Worm (Caenorhabditis elegans): ENCODE data around the gene T07A9.14.

T07A9.14 gene

DNA sequence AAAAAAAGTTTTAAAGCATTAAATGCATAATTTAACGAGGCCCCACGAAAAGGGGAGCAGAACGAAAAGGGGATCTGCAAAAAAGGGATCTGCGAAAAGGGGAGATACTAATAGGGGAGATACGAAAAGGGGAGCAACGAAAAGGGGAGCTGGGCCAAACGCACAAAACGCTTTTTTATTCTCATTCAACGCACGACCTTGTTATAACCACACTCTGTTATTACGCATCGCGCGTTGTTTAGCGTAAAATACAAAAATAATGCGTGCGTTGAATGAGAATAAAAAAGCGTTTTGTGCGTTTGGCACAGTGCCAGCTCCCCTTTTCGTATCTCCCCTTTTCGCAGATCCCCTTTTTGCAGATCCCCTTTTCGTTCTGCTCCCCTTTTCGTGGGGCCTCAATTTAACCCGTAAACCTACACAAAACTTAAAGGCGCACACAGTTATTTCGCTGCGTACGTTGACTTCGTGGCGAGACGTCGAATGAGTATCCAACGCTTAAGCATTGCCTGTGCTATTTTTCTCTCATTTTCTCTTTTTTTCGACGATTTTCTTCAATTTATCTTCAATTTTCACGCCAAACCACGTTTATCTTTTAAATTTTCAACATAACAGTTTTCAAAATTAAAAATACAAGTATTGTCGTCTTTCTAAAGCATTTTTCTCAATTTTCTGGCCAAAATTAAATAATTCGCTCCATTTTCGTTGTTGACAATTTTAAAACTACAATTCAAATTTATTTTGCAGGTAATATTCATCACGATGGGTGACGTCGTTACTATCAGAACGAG lies 1.2 kb upstream of the T07A9.14 start, which contains the start of gene rps-24:
Gene rps-24 (plus strand): TSS at position 738 of the 788 bp plus-strand sequence.
- peak; percentile 75 to 80 (median 80) for TF ChIP-seq dpl-1 (GFP tag; optimal IDR thresholded peaks at IDR 0.05)
- peak; percentile 34 for TF ChIP-seq aha-1 (tag; optimal IDR thresholded peaks at IDR 0.05)
- TF ChIP-seq mef-2 (tag; optimal IDR thresholded peaks at IDR 0.05) = peak; percentile 5
- TF ChIP-seq ztf-11 (tag; optimal IDR thresholded peaks at IDR 0.05) = peak in 1 of 2 experiments; percentile 91
- TF ChIP-seq elt-3 (tag; optimal IDR thresholded peaks at IDR 0.05) = peak in 3 of 6 experiments; percentile 39 to 80 (median 73)
- TF ChIP-seq rnt-1 (tag; optimal IDR thresholded peaks at IDR 0.05) = peak; percentile 97
- peak; percentile 96 for TF ChIP-seq snu-23 (GFP tag; optimal IDR thresholded peaks at IDR 0.05)
- TF ChIP-seq grh-1 (GFP tag; IDR thresholded peaks at IDR 0.05) = peak; percentile 85
- peak; percentile 97 for TF ChIP-seq fkh-8 (tag; optimal IDR thresholded peaks at IDR 0.05)
- peak; percentile 41 for TF ChIP-seq ama-1 (optimal IDR thresholded peaks at IDR 0.05)
- TF ChIP-seq ceh-63 (GFP tag; optimal IDR thresholded peaks at IDR 0.05) = peak; percentile 1
- TF ChIP-seq egl-27 (tag; optimal IDR thresholded peaks at IDR 0.05) = peak in 1 of 2 experiments; percentile 32
- peak; percentile 43 for TF ChIP-seq lin-39 (tag; optimal IDR thresholded peaks at IDR 0.05)
- TF ChIP-seq tbx-2 (tag; optimal IDR thresholded peaks at IDR 0.05) = peak; percentile 94
- peak; percentile 95 for TF ChIP-seq nhr-85 (tag)
- TF ChIP-seq hlh-4 (tag; optimal IDR thresholded peaks at IDR 0.05) = peak; percentile 61
- peak; percentile 91 for TF ChIP-seq nhr-20 (tag; optimal IDR thresholded peaks at IDR 0.05)
- TF ChIP-seq ceh-90 (tag; optimal IDR thresholded peaks at IDR 0.05) = peak; percentile 43
- TF ChIP-seq vab-15 (tag; optimal IDR thresholded peaks at IDR 0.05) = peak; percentile 83
- peak; percentile 76 for TF ChIP-seq egl-13 (tag; optimal IDR thresholded peaks at IDR 0.05)
- TF ChIP-seq F16B12.6 (tag; optimal IDR thresholded peaks at IDR 0.05) = peak; percentile 63
- TF ChIP-seq mep-1 (tag; optimal IDR thresholded peaks at IDR 0.05) = peak; percentile 89
- peak; percentile 80 for TF ChIP-seq fos-1 (tag; optimal IDR thresholded peaks at IDR 0.05)
- TF ChIP-seq lin-13 (GFP tag; optimal IDR thresholded peaks at IDR 0.05) = peak; percentile 87
- TF ChIP-seq skn-1 (tag; optimal IDR thresholded peaks at IDR 0.05) = peak; percentile 59
- peak; percentile 12 for TF ChIP-seq zip-4 (GFP tag; optimal IDR thresholded peaks at IDR 0.05)
- peak; percentile 93 for TF ChIP-seq unc-86 (tag; optimal IDR thresholded peaks at IDR 0.05)
- peak; percentile 96 for TF ChIP-seq unc-98 (GFP tag; IDR thresholded peaks at IDR 0.05)
- TF ChIP-seq fkh-10 (GFP tag; optimal IDR thresholded peaks at IDR 0.05) = peak; percentile 78
- peak; percentile 90 for TF ChIP-seq pax-3 (tag; optimal IDR thresholded peaks at IDR 0.05)
- peak; percentile 76 for TF ChIP-seq fkh-4 (tag; optimal IDR thresholded peaks at IDR 0.05; ENCODE audit: borderline replicate concordance)
- peak; percentile 39 for TF ChIP-seq elt-2 (tag; optimal IDR thresholded peaks at IDR 0.05)
- TF ChIP-seq ceh-82 (tag; optimal IDR thresholded peaks at IDR 0.05) = peak; percentile 83 to 94 (median 86)
- peak; percentile 96 for TF ChIP-seq nhr-90 (tag; optimal IDR thresholded peaks at IDR 0.05; ENCODE audit: poor library complexity)
- TF ChIP-seq nhr-47 (tag; optimal IDR thresholded peaks at IDR 0.05) = peak; percentile 97
- peak; percentile 91 for TF ChIP-seq lin-14 (GFP tag; optimal IDR thresholded peaks at IDR 0.05)
- peak; percentile 96 for TF ChIP-seq nhr-19 (GFP tag; conservative IDR thresholded peaks at IDR 0.05)
- TF ChIP-seq nhr-237 (tag; optimal IDR thresholded peaks at IDR 0.05) = peak; percentile 73
- peak; percentile 87 for TF ChIP-seq nhr-77 (tag; optimal IDR thresholded peaks at IDR 0.05)
- TF ChIP-seq blmp-1 (tag; optimal IDR thresholded peaks at IDR 0.05) = peak; percentile 78
- peak; percentile 85 for TF ChIP-seq dsc-1 (tag; optimal IDR thresholded peaks at IDR 0.05)
- TF ChIP-seq C04F5.9 (tag; optimal IDR thresholded peaks at IDR 0.05) = peak; percentile 81
- TF ChIP-seq hpl-2 (GFP tag; optimal IDR thresholded peaks at IDR 0.05) = peak; percentile 22
- TF ChIP-seq nhr-71 (tag; optimal IDR thresholded peaks at IDR 0.05) = peak; percentile 97
- TF ChIP-seq ceh-88 (GFP tag; IDR thresholded peaks at IDR 0.05) = peak; percentile 96
- TF ChIP-seq isw-1 (GFP tag; IDR thresholded peaks at IDR 0.05) = peak; percentile 99
- peak; percentile 89 for TF ChIP-seq mab-9 (GFP tag; IDR thresholded peaks at IDR 0.05)
- TF ChIP-seq lir-3 (tag; optimal IDR thresholded peaks at IDR 0.05; ENCODE audit: poor library complexity) = peak; percentile 92
- TF ChIP-seq snpc-4 (tag; optimal IDR thresholded peaks at IDR 0.05) = peak; percentile 66
- peak; percentile 93 for TF ChIP-seq swsn-7 (tag; optimal IDR thresholded peaks at IDR 0.05)
- TF ChIP-seq sox-4 (tag; optimal IDR thresholded peaks at IDR 0.05) = peak; percentile 88

Data from whole organism, L1 larva.